Fruit fly (Drosophila melanogaster) whole organism, embryonic: Measurements from ENCODE around the gene SelT.

Source experiments
- Bteb2 ChIP-seq: fragments of 200-800 bp; sonication (Bioruptor generic); optimal IDR thresholded peaks from 2 replicates; lab custom pipeline; 2016; ENCODE audit warnings: missing biosample characterization, missing genetic modification characterization
- CG10147 ChIP-seq: fragments of 200-800 bp; sonication (Bioruptor generic); optimal IDR thresholded peaks from 2 replicates; lab custom pipeline; 2019; ENCODE audit warnings: missing biosample characterization, mild to moderate bottlenecking, missing genetic modification characterization, moderate library complexity
- CG11247 ChIP-seq: fragments of 200-800 bp; sonication (Bioruptor generic); IDR thresholded peaks from 2 replicates; pipeline ENCODE4 v1.3.6; 2022; ENCODE audit warnings: missing biosample characterization, missing genetic modification characterization
- CG12391 ChIP-seq: fragments of 200-800 bp; sonication (Bioruptor generic); optimal IDR thresholded peaks from 3 replicates; lab custom pipeline; 2018; ENCODE audit warnings: missing biosample characterization, mild to moderate bottlenecking, missing genetic modification characterization, moderate library complexity
- CG12942 ChIP-seq: fragments of 200-800 bp; sonication (Bioruptor generic); optimal IDR thresholded peaks from 3 replicates; lab custom pipeline; 2016; ENCODE audit warnings: missing biosample characterization, missing genetic modification characterization
- CG13287 ChIP-seq: fragments of 200-800 bp; sonication (Bioruptor generic); IDR thresholded peaks from 2 replicates; pipeline ENCODE4 v1.3.6; 2022; ENCODE audit warnings: missing biosample characterization, missing genetic modification characterization; ENCODE audit not compliant: partially characterized antibody
- CG13296 ChIP-seq: fragments of 200-800 bp; sonication (Bioruptor generic); optimal IDR thresholded peaks from 3 replicates; lab custom pipeline; 2018; ENCODE audit warnings: missing biosample characterization, mild to moderate bottlenecking, missing genetic modification characterization
- CG1603 ChIP-seq: fragments of 200-800 bp; sonication (Bioruptor generic); optimal IDR thresholded peaks from 2 replicates; lab custom pipeline; 2019; ENCODE audit warnings: missing biosample characterization, mild to moderate bottlenecking, missing genetic modification characterization, moderate library complexity
- CG16863 ChIP-seq: fragments of 200-800 bp; sonication (Bioruptor generic); optimal IDR thresholded peaks from 3 replicates; lab custom pipeline; 2016; ENCODE audit warnings: missing biosample characterization, missing genetic modification characterization
- CG1832 ChIP-seq: fragments of 200-800 bp; sonication (Bioruptor generic); optimal IDR thresholded peaks from 2 replicates; lab custom pipeline; 2017; ENCODE audit warnings: missing biosample characterization, mild to moderate bottlenecking, missing genetic modification characterization, inconsistent platforms
- CG34224 ChIP-seq: fragments of 200-800 bp; sonication (Bioruptor generic); IDR thresholded peaks from 3 replicates; pipeline ENCODE4 v1.3.6; 2022; ENCODE audit warnings: missing biosample characterization, missing genetic modification characterization; ENCODE audit not compliant: partially characterized antibody
- CG4404 ChIP-seq: fragments of 200-800 bp; sonication (Bioruptor generic); IDR thresholded peaks from 2 replicates; pipeline ENCODE4 v1.3.6; 2022; ENCODE audit warnings: missing biosample characterization, missing genetic modification characterization
- CG4730 ChIP-seq: fragments of 200-800 bp; sonication (Bioruptor generic); IDR thresholded peaks from 2 replicates; pipeline ENCODE4 v1.3.6; 2022; ENCODE audit warnings: missing biosample characterization, missing genetic modification characterization
- CG6765 ChIP-seq: fragments of 200-800 bp; sonication (Bioruptor generic); optimal IDR thresholded peaks from 3 replicates; lab custom pipeline; 2017; ENCODE audit warnings: missing biosample characterization, mild to moderate bottlenecking, missing genetic modification characterization
- CG8281 ChIP-seq: fragments of 200-800 bp; sonication (Bioruptor generic); optimal IDR thresholded peaks from 2 replicates; lab custom pipeline; 2018; ENCODE audit warnings: missing biosample characterization, mild to moderate bottlenecking, missing genetic modification characterization, moderate library complexity
- CG8290 ChIP-seq, 3 experiments: fragments of 200-800 bp; sonication (Bioruptor generic); optimal IDR thresholded peaks; 2 replicates each; lab custom pipeline; 2016 to 2019; ENCODE audit warnings: missing biosample characterization in 3 of 3, missing genetic modification characterization in 3 of 3, mild to moderate bottlenecking in 2 of 3, moderate library complexity in 1 of 3
- CG8478 ChIP-seq: fragments of >200 bp; optimal IDR thresholded peaks from 2 replicates; lab custom pipeline; 2018
- CG9932 ChIP-seq: fragments of 200-800 bp; sonication (Bioruptor generic); IDR thresholded peaks from 2 replicates; pipeline ENCODE4 v1.3.6; 2022; ENCODE audit warnings: missing biosample characterization, missing genetic modification characterization
- CoRest ChIP-seq: fragments of 200-800 bp; sonication (Bioruptor generic); optimal IDR thresholded peaks from 3 replicates; lab custom pipeline; 2018; ENCODE audit warnings: missing biosample characterization, mild to moderate bottlenecking, missing genetic modification characterization, moderate library complexity
- Dek ChIP-seq: fragments of 200-800 bp; sonication (Bioruptor generic); optimal IDR thresholded peaks from 3 replicates; lab custom pipeline; 2019; ENCODE audit warnings: missing biosample characterization, mild to moderate bottlenecking, missing genetic modification characterization, moderate library complexity
- Dp ChIP-seq: fragments of 200-800 bp; sonication (Bioruptor generic); optimal IDR thresholded peaks from 2 replicates; lab custom pipeline; 2018; ENCODE audit warnings: missing biosample characterization, mild to moderate bottlenecking, missing genetic modification characterization, moderate library complexity
- Dref ChIP-seq: fragments of 200-800 bp; sonication (Bioruptor generic); IDR thresholded peaks from 2 replicates; pipeline ENCODE4 v1.3.6; 2022; ENCODE audit warnings: missing biosample characterization, missing genetic modification characterization
- Ets97D ChIP-seq: fragments of 200-800 bp; sonication (Bioruptor generic); optimal IDR thresholded peaks from 3 replicates; lab custom pipeline; 2016; ENCODE audit warnings: missing biosample characterization, missing genetic modification characterization
- H2.0 ChIP-seq: fragments of 200-800 bp; sonication (Bioruptor generic); IDR thresholded peaks from 2 replicates; pipeline ENCODE4 v1.3.6; 2022; ENCODE audit warnings: missing biosample characterization, missing genetic modification characterization
- Nf-YB ChIP-seq: fragments of 200-800 bp; sonication (Bioruptor generic); optimal IDR thresholded peaks from 3 replicates; lab custom pipeline; 2019; ENCODE audit warnings: missing biosample characterization, mild to moderate bottlenecking, missing genetic modification characterization, moderate library complexity
- Oaz ChIP-seq: fragments of 200-800 bp; sonication (Bioruptor generic); IDR thresholded peaks from 2 replicates; pipeline ENCODE4 v1.3.6; 2022; ENCODE audit warnings: missing biosample characterization, missing genetic modification characterization
- PHDP ChIP-seq: fragments of 200-800 bp; sonication (Bioruptor generic); optimal IDR thresholded peaks from 3 replicates; lab custom pipeline; 2018; ENCODE audit warnings: missing biosample characterization, mild to moderate bottlenecking, missing genetic modification characterization, moderate library complexity
- Taf1 ChIP-seq: fragments of 200-800 bp; sonication (Bioruptor generic); IDR thresholded peaks from 2 replicates; pipeline ENCODE4 v1.3.6; 2022; ENCODE audit warnings: missing biosample characterization, missing genetic modification characterization
- al ChIP-seq: fragments of 200-800 bp; sonication (Bioruptor generic); IDR thresholded peaks from 2 replicates; pipeline ENCODE4 v1.3.6; 2022; ENCODE audit warnings: missing biosample characterization, missing genetic modification characterization
- bbx ChIP-seq: fragments of 200-800 bp; sonication (Bioruptor generic); IDR thresholded peaks from 2 replicates; pipeline ENCODE4 v1.3.6; 2022; ENCODE audit warnings: missing biosample characterization, missing genetic modification characterization; ENCODE audit not compliant: partially characterized antibody
- btn ChIP-seq: fragments of 200-800 bp; sonication (Bioruptor generic); optimal IDR thresholded peaks from 2 replicates; lab custom pipeline; 2016; ENCODE audit warnings: missing biosample characterization, missing genetic modification characterization
- cad ChIP-seq: fragments of >200 bp; optimal IDR thresholded peaks from 2 replicates; lab custom pipeline; 2017; ENCODE audit warnings: missing biosample characterization, missing genetic modification characterization
- cato ChIP-seq: fragments of 200-800 bp; sonication (Bioruptor generic); optimal IDR thresholded peaks from 2 replicates; lab custom pipeline; 2016; ENCODE audit warnings: missing biosample characterization, missing genetic modification characterization, borderline replicate concordance
- esg ChIP-seq: fragments of 200-800 bp; sonication (Bioruptor generic); conservative IDR thresholded peaks from 2 replicates; pipeline ENCODE4 v1.3.6; 2022; ENCODE audit warnings: missing biosample characterization, missing genetic modification characterization
- fd3F ChIP-seq: fragments of 200-800 bp; sonication (Bioruptor generic); optimal IDR thresholded peaks from 2 replicates; lab custom pipeline; 2018; ENCODE audit warnings: missing biosample characterization, mild to moderate bottlenecking, missing genetic modification characterization, moderate library complexity
- gem ChIP-seq: fragments of 200-800 bp; sonication (Bioruptor generic); optimal IDR thresholded peaks from 2 replicates; lab custom pipeline; 2019; ENCODE audit warnings: missing biosample characterization, mild to moderate bottlenecking, missing genetic modification characterization, moderate library complexity
- mam ChIP-seq: fragments of 200-800 bp; sonication (Bioruptor generic); optimal IDR thresholded peaks from 3 replicates; lab custom pipeline; 2016; ENCODE audit warnings: missing biosample characterization, missing genetic modification characterization
- mirr ChIP-seq: fragments of 200-800 bp; sonication (Bioruptor generic); optimal IDR thresholded peaks from 3 replicates; lab custom pipeline; 2018; ENCODE audit warnings: missing biosample characterization, mild to moderate bottlenecking, missing genetic modification characterization
- nmo ChIP-seq: fragments of 200-800 bp; sonication (Bioruptor generic); optimal IDR thresholded peaks from 2 replicates; lab custom pipeline; 2018; ENCODE audit warnings: missing biosample characterization, mild to moderate bottlenecking, missing genetic modification characterization, moderate library complexity
- pb ChIP-seq: fragments of 200-800 bp; sonication (Bioruptor generic); optimal IDR thresholded peaks from 3 replicates; lab custom pipeline; 2016; ENCODE audit warnings: missing biosample characterization, missing genetic modification characterization
- sens-2 ChIP-seq: fragments of 200-800 bp; sonication (Bioruptor generic); IDR thresholded peaks from 2 replicates; pipeline ENCODE4 v1.3.6; 2022; ENCODE audit warnings: missing biosample characterization, missing genetic modification characterization
- sim ChIP-seq: fragments of 200-800 bp; sonication (Bioruptor generic); IDR thresholded peaks from 2 replicates; pipeline ENCODE4 v1.3.6; 2022; ENCODE audit warnings: missing biosample characterization, missing genetic modification characterization
- slbo ChIP-seq: fragments of 200-800 bp; sonication (Bioruptor generic); IDR thresholded peaks from 2 replicates; pipeline ENCODE4 v1.3.6; 2022; ENCODE audit warnings: missing biosample characterization, missing genetic modification characterization
- sqz ChIP-seq: fragments of 200-800 bp; sonication (Bioruptor generic); optimal IDR thresholded peaks from 3 replicates; lab custom pipeline; 2018; ENCODE audit warnings: missing biosample characterization, mild to moderate bottlenecking, missing genetic modification characterization
- tna ChIP-seq: fragments of 200-800 bp; sonication (Bioruptor generic); IDR thresholded peaks from 2 replicates; pipeline ENCODE4 v1.3.6; 2022; ENCODE audit warnings: missing biosample characterization, missing genetic modification characterization; ENCODE audit not compliant: partially characterized antibody
- tup ChIP-seq: fragments of 200-800 bp; sonication (Bioruptor generic); optimal IDR thresholded peaks from 2 replicates; lab custom pipeline; 2016; ENCODE audit warnings: missing biosample characterization, mild to moderate bottlenecking, missing genetic modification characterization, moderate library complexity
- tx ChIP-seq: fragments of 200-800 bp; sonication (Bioruptor generic); optimal IDR thresholded peaks from 2 replicates; lab custom pipeline; 2016; ENCODE audit warnings: missing biosample characterization, missing genetic modification characterization
- wor ChIP-seq: fragments of 200-800 bp; sonication (Bioruptor generic); IDR thresholded peaks from 2 replicates; pipeline ENCODE4 v1.3.6; 2022; ENCODE audit warnings: missing biosample characterization, missing genetic modification characterization
- zfh2 ChIP-seq: fragments of 200-800 bp; sonication (Bioruptor generic); optimal IDR thresholded peaks from 2 replicates; lab custom pipeline; 2016; ENCODE audit warnings: missing biosample characterization, missing genetic modification characterization

The SelT gene

DNA sequence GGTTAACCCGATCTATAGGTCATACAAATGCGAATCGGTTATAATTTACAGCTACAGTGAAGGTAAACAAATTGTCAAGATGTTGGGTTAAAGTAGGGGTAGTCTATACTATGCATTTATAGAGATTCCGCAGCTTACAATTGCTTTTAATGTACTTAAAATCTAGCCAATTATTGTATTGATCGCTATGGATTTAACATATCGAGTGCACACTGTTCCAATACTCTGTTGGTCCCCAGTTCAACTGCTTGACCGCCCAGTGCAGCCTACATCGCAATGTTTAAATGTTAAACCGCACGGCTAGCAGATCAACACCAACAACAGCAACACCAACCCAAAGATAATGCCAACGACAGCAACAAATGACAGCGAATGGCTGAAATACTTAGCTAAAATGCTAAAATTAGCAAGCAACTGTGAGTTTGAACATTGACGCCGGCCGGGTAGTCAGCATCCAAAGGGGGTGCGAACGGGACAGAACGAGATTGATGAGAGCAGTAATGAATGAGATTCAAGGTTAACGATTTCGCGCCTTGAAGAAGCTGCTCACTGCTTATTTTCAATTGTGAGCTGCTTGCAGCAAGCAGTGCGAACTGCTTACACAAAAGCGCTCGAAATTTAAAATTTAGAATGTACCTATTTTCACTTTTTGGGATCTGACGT lies 9.7 kb upstream of the SelT start (continued):
- TF ChIP-seq CG16863 (GFP tag; lab: Kevin White, UChicago) (no peak), H2.0 (peak; percentile 65; the same call in 1 of the 2 replicates), Nf-YB (GFP tag; lab: Kevin White, UChicago) (no peak), CG8290 (GFP tag; optimal IDR thresholded peaks at IDR 0.05; lab: Kevin White, UChicago) (peak; percentile 89), CG8290 (tag; optimal IDR thresholded peaks at IDR 0.05; lab: Kevin White, UChicago) (peak; percentile 2 to 81), CG4404 (GFP tag; lab: Robert Waterston, UW) (peak; percentile 29; the same call in 1 of the 2 replicates), Taf1 (GFP tag; lab: Robert Waterston, UW) (peak; percentile 52), bbx (GFP tag; lab: Robert Waterston, UW) (peak; percentile 13; the same call in 1 of the 2 replicates), wor (GFP tag; lab: Robert Waterston, UW) (0 out of 2 replicates have a peak, but pooled peaks have one; percentile 12), CG13287 (peak; percentile 49; the same call in 1 of the 2 replicates), CG1603 (tag; lab: Kevin White, UChicago) (peak; percentile 84), CG12391 (tag; lab: Kevin White, UChicago) (no peak), Oaz (GFP tag; lab: Robert Waterston, UW) (0 out of 2 replicates have a peak, but pooled peaks have one; percentile 6), CG4730 (GFP tag; lab: Robert Waterston, UW) (peak; percentile 24), mirr (no peak), esg (peak; percentile 41; the same call in 1 of the 2 replicates), al (GFP tag; lab: Robert Waterston, UW) (0 out of 2 replicates have a peak, but pooled peaks have one; percentile 25), Dref (peak; percentile 31; the same call in 1 of the 2 replicates), mam (GFP tag; lab: Kevin White, UChicago) (no peak), slbo (GFP tag; lab: Robert Waterston, UW) (peak; percentile 67), Dp (peak; percentile 93), CG8478 (peak; percentile 92), tx (GFP tag; lab: Kevin White, UChicago) (no peak), btn (no peak), CG12942 (no peak), sqz (no peak), CG1832 (peak; percentile 50), gem (tag; lab: Kevin White, UChicago) (no peak), CG11247 (no peak), cato (GFP tag; lab: Kevin White, UChicago) (no peak), tna (peak; percentile 19; the same call in 1 of the 2 replicates), CG10147 (GFP tag; lab: Kevin White, UChicago) (no peak), sim (no peak), CG34224 (no peak), Dek (tag; lab: Kevin White, UChicago) (no peak), CG6765 (GFP tag; lab: Kevin White, UChicago) (no peak), fd3F (no peak), cad (GFP tag; lab: Kevin White, UChicago) (peak; percentile 34), sens-2 (GFP tag; lab: Robert Waterston, UW) (peak; percentile 36; the same call in 1 of the 2 replicates), pb (no peak), Bteb2 (GFP tag; lab: Kevin White, UChicago) (no peak), zfh2 (GFP tag; lab: Kevin White, UChicago) (no peak), nmo (GFP tag; lab: Kevin White, UChicago) (peak; percentile 2), Ets97D (GFP tag; lab: Kevin White, UChicago) (no peak), CG13296 (no peak), PHDP (tag; lab: Kevin White, UChicago) (no peak), CG9932 (GFP tag; lab: Robert Waterston, UW) (peak; percentile 4; the same call in 1 of the 2 replicates), CG8281 (tag; lab: Kevin White, UChicago) (peak; percentile 58), tup (GFP tag; lab: Kevin White, UChicago) (no peak), CoRest (tag; lab: Kevin White, UChicago) (peak; percentile 3)
